Worm (Caenorhabditis elegans) whole organism, L4 larva: Measurements from ENCODE around the gene mrpl-1.

Source experiments
- R02D3.7 ChIP-seq: fragments of 150-350 bp; sonication (generic microtip); optimal IDR thresholded peaks from 3 replicates; lab custom pipeline; 2014; ENCODE audit warnings: missing biosample characterization, missing genetic modification characterization

Gene mrpl-1

ce11 chrIV:7658589-7658988 is 50.9 kb downstream of the mrpl-1 start, which contains the start of gene C08G9.1 (continued):
- no peak for TF ChIP-seq R02D3.7 (tag; lab: Kevin White, UChicago)
